Worm (Caenorhabditis elegans) whole organism, mixed stage, embryonic: ENCODE measurements around the gene unc-26.

Source experiments
- elt-3 ChIP-seq: fragments of 150-350 bp; optimal IDR thresholded peaks from 2 replicates; lab custom pipeline; 2014; ENCODE audit warnings: missing biosample characterization, missing genetic modification characterization
- nhr-237 ChIP-seq: fragments of 150-350 bp; optimal IDR thresholded peaks from 2 replicates; lab custom pipeline; 2014; ENCODE audit warnings: missing biosample characterization, missing genetic modification characterization
- pha-4 ChIP-seq: fragments of 150-350 bp; optimal IDR thresholded peaks from 2 replicates; lab custom pipeline; 2018; ENCODE audit warnings: missing biosample characterization, missing genetic modification reagents, missing genetic modification characterization

ce11 chrIV:13319886-13320650 lies 47.8 kb upstream of the unc-26 start:
- TF ChIP-seq nhr-237 (tag; lab: Kevin White, UChicago) (no peak), pha-4 (tag; lab: Kevin White, UChicago) (no peak), elt-3 (tag; lab: Kevin White, UChicago) (no peak)
